Worm (Caenorhabditis elegans) whole organism, L4/young adult: ENCODE data around the gene T24H7.2.

Experiments
- W03F9.2 ChIP-seq: fragments of 150-350 bp; optimal IDR thresholded peaks from 2 replicates; lab custom pipeline; 2014; ENCODE audit warnings: missing biosample characterization, missing genetic modification characterization
- him-1 ChIP-seq: sonication (generic microtip); optimal IDR thresholded peaks from 2 replicates; lab custom pipeline; 2016; ENCODE audit warnings: missing genotype, missing genetic modification reagents, missing genetic modification characterization, missing compliant biosample characterization

DNA sequence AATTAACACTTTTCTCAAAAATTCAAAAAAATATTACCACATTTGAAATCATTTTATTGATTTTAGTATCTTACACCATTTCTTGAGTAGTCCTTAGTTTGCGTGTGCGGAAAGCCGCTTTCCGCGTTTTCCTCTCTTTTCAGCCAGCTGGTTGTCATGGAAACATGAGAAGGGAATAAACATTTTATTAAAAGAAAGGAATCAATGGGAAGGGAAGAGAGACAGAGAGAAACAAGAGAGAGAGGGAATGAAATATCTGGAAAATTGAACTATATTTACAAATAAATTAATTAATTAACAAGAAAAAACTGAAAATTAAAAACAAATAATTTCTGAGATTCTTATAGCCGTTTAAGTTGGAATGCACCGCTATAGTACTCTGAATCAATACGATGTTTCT is 27.8 kb upstream of the T24H7.2 start, which contains the start of gene mks-2:
- no peak for TF ChIP-seq W03F9.2 (tag; lab: Kevin White, UChicago)
- TF ChIP-seq him-1 (tag; lab: Kevin White, UChicago): no peak
